Fruit fly (Drosophila melanogaster) whole organism: ENCODE measurements around the gene Gr9a.

Experiments
- CG8478 ChIP-seq: fragments of >200 bp; optimal IDR thresholded peaks from 2 replicates; lab custom pipeline; 2018; ENCODE audit warnings: inconsistent platforms
- Dll ChIP-seq: fragments of >200 bp; optimal IDR thresholded peaks from 2 replicates; lab custom pipeline; 2017
- pan ChIP-seq: fragments of >200 bp; optimal IDR thresholded peaks from 2 replicates; lab custom pipeline; 2017
- psq ChIP-seq: fragments of >200 bp; optimal IDR thresholded peaks from 2 replicates; lab custom pipeline; 2017
- usp ChIP-seq: fragments of >200 bp; optimal IDR thresholded peaks from 2 replicates; lab custom pipeline; 2017; ENCODE audit warnings: missing biosample characterization, missing genetic modification characterization, mixed read lengths

DNA sequence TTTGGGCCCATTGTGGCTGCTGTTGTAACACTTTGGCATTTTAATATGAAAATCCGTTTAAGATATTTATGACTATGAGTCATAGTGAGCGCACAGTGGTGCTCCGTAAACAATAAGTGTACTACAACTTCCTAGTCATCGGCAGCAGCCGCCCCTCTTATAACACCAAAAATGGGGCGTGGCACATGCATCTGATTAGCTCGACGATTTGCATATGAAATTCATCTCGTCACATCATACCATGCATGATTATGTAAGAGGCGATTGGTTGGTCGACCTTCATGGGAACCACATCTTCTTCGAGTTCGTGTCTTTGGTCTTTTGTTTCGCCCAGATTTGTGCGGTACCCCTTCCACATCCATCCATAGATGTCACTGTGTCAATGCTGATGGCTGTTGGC is 31.7 kb upstream of the Gr9a start:
- TF ChIP-seq usp (GFP tag; lab: Kevin White, UChicago) (no peak), psq (lab: Kevin White, UChicago) (no peak), pan (lab: Kevin White, UChicago) (no peak), CG8478 (lab: Kevin White, UChicago) (no peak), Dll (lab: Kevin White, UChicago) (no peak)
